Fruit fly (Drosophila melanogaster) whole organism, wandering third instar larva: ENCODE results near the gene MtnA.

Experiments
- CrebA ChIP-seq: fragments of 200-800 bp; sonication (Bioruptor generic); optimal IDR thresholded peaks from 2 replicates; lab custom pipeline; 2016; ENCODE audit warnings: missing biosample characterization, mild to moderate bottlenecking, missing genetic modification characterization, borderline replicate concordance
- Hnf4 ChIP-seq: fragments of 200-800 bp; sonication (Bioruptor generic); optimal IDR thresholded peaks from 2 replicates; lab custom pipeline; 2016; ENCODE audit warnings: missing biosample characterization, mild to moderate bottlenecking, missing genetic modification characterization
- OdsH ChIP-seq: fragments of 200-800 bp; sonication (Bioruptor generic); optimal IDR thresholded peaks from 2 replicates; lab custom pipeline; 2016; ENCODE audit warnings: missing biosample characterization, mild to moderate bottlenecking, missing genetic modification characterization
- Vsx2 ChIP-seq: fragments of 200-300, 225-300 bp; sonication (Bioruptor generic); optimal IDR thresholded peaks from 2 replicates; lab custom pipeline; 2018; ENCODE audit warnings: missing biosample characterization, missing genetic modification characterization; ENCODE audit not compliant: partially characterized antibody
- dl ChIP-seq, 2 experiments: fragments of 175-275, 200-275 bp in 1 of 2; fragments of 200-275 bp in 1 of 2; sonication (Bioruptor generic); optimal IDR thresholded peaks; lab custom pipeline; 2018; ENCODE audit warnings: mild to moderate bottlenecking in 2 of 2, missing biosample characterization in 2 of 2, missing genetic modification characterization in 2 of 2, moderate library complexity in 2 of 2; ENCODE audit not compliant: partially characterized antibody in 2 of 2, insufficient read depth in 1 of 2
- dsf ChIP-seq: sonication (Bioruptor generic); optimal IDR thresholded peaks from 2 replicates; lab custom pipeline; 2016; ENCODE audit warnings: missing biosample characterization, missing genetic modification characterization, borderline replicate concordance
- lola ChIP-seq: fragments of >200 bp; optimal IDR thresholded peaks from 2 replicates; lab custom pipeline; 2017; ENCODE audit warnings: missing biosample characterization, missing genetic modification characterization
- psq ChIP-seq: fragments of 200-800 bp; sonication (Bioruptor generic); optimal IDR thresholded peaks from 3 replicates; lab custom pipeline; 2017; ENCODE audit warnings: missing biosample characterization, mild to moderate bottlenecking, missing genetic modification characterization, moderate library complexity
- rgr ChIP-seq: fragments of 200-800 bp; sonication (Bioruptor generic); optimal IDR thresholded peaks from 3 replicates; lab custom pipeline; 2016; ENCODE audit warnings: missing biosample characterization, mild to moderate bottlenecking, missing genetic modification characterization
- usp ChIP-seq: fragments of >200 bp; optimal IDR thresholded peaks from 2 replicates; lab custom pipeline; 2017; ENCODE audit warnings: missing biosample characterization, missing genetic modification characterization

- TF ChIP-seq usp (GFP tag; lab: Kevin White, UChicago): no peak
- TF ChIP-seq rgr (GFP tag; lab: Kevin White, UChicago): no peak
- TF ChIP-seq CrebA (GFP tag; lab: Kevin White, UChicago): no peak
- TF ChIP-seq psq: no peak
- TF ChIP-seq lola: no peak
- no peak for TF ChIP-seq Vsx2
- no peak for TF ChIP-seq dl (GFP tag; optimal IDR thresholded peaks at IDR 0.05; lab: Kevin White, UChicago; ENCODE audit: insufficient read depth in 1 of 2, partially characterized antibody in 2 of 2)
- TF ChIP-seq OdsH (GFP tag; lab: Kevin White, UChicago): no peak
- TF ChIP-seq dsf (GFP tag; lab: Kevin White, UChicago): no peak
- no peak for TF ChIP-seq Hnf4 (GFP tag; lab: Kevin White, UChicago)
Observed at dm6 chr3R:9754487-9754886, 29.7 kb downstream of the MtnA start, which contains the start of gene Tti1.
